Fruit fly (Drosophila melanogaster): Measurements from ENCODE around the gene Tango14.
A peak's percentile ranks its signal among the peaks of the same experiment; 100 is the strongest.

Gene Tango14

dm6 chr2L:1150554-1150953 is 7.9 kb upstream of the Tango14 start, which contains the start of the genes Tfb4 and Vps29 (continued):
- no peak for TF ChIP-seq CG12219 (GFP tag; optimal IDR thresholded peaks at IDR 0.05)
- TF ChIP-seq jumu (GFP tag; optimal IDR thresholded peaks at IDR 0.05) = peak; percentile 63
- no peak for TF ChIP-seq sd (tag; optimal IDR thresholded peaks at IDR 0.05)
- no peak for TF ChIP-seq Asciz (GFP tag; optimal IDR thresholded peaks at IDR 0.05)
- peak; percentile 86 for TF ChIP-seq unc-4 (GFP tag; IDR thresholded peaks at IDR 0.05; ENCODE audit: partially characterized antibody)
- peak; percentile 84 for TF ChIP-seq zfh2 (GFP tag; optimal IDR thresholded peaks at IDR 0.05)
- no peak for TF ChIP-seq CG18476 (GFP tag; optimal IDR thresholded peaks at IDR 0.05)
- peak; percentile 65; the same call in 2 of the 3 replicates for TF ChIP-seq Dbx (GFP tag; IDR thresholded peaks at IDR 0.05)
- no peak for TF ChIP-seq Sox100B (GFP tag; optimal IDR thresholded peaks at IDR 0.05)
- no peak for TF ChIP-seq CG30020 (tag; optimal IDR thresholded peaks at IDR 0.05)
- no peak for TF ChIP-seq CG43689 (GFP tag; IDR thresholded peaks at IDR 0.05)
- TF ChIP-seq CG30431 (GFP tag; optimal IDR thresholded peaks at IDR 0.05) = no peak
- no peak for TF ChIP-seq Nf-YA (GFP tag; IDR thresholded peaks at IDR 0.05)
- no peak for TF ChIP-seq sr (GFP tag; IDR thresholded peaks at IDR 0.05)
- no peak for TF ChIP-seq Hey (tag; optimal IDR thresholded peaks at IDR 0.05)
- TF ChIP-seq H2.0 (GFP tag; IDR thresholded peaks at IDR 0.05) = peak; percentile 46; the same call in 1 of the 2 replicates
- TF ChIP-seq CG9932 (GFP tag; IDR thresholded peaks at IDR 0.05) = peak; percentile 87
- peak; percentile 33; the same call in 1 of the 2 replicates for TF ChIP-seq CG17328 (GFP tag; IDR thresholded peaks at IDR 0.05)
- TF ChIP-seq CG4854 (GFP tag; optimal IDR thresholded peaks at IDR 0.05) = peak; percentile 21
- no peak for TF ChIP-seq so (GFP tag; IDR thresholded peaks at IDR 0.05)
- no peak for TF ChIP-seq Adf1 (GFP tag; IDR thresholded peaks at IDR 0.05)
- TF ChIP-seq maf-S (GFP tag; optimal IDR thresholded peaks at IDR 0.05) = peak; percentile 31
- no peak for TF ChIP-seq onecut (GFP tag; IDR thresholded peaks at IDR 0.05)
- TF ChIP-seq CG4730 (GFP tag; IDR thresholded peaks at IDR 0.05) = no peak
- TF ChIP-seq klu (GFP tag; IDR thresholded peaks at IDR 0.05) = no peak
- no peak for TF ChIP-seq croc (GFP tag; conservative IDR thresholded peaks at IDR 0.05)
- no peak for TF ChIP-seq lab (GFP tag; optimal IDR thresholded peaks at IDR 0.05)
- no peak for TF ChIP-seq CG6854 (GFP tag; optimal IDR thresholded peaks at IDR 0.05)
- no peak for TF ChIP-seq TFAM (GFP tag; optimal IDR thresholded peaks at IDR 0.05)
- peak; percentile 42 for TF ChIP-seq CG7271 (tag; optimal IDR thresholded peaks at IDR 0.05)
- TF ChIP-seq CG6813 (GFP tag; optimal IDR thresholded peaks at IDR 0.05) = no peak
- TF ChIP-seq CkIIα-i1 (GFP tag; IDR thresholded peaks at IDR 0.05) = no peak
- peak; percentile 98 for TF ChIP-seq zen2 (GFP tag; IDR thresholded peaks at IDR 0.05; ENCODE audit: partially characterized antibody)
- TF ChIP-seq D (optimal IDR thresholded peaks at IDR 0.05) = no peak
- TF ChIP-seq D (GFP tag; optimal IDR thresholded peaks at IDR 0.05) = no peak
- TF ChIP-seq h (optimal IDR thresholded peaks at IDR 0.05) = no peak
- no peak for TF ChIP-seq Nf-YC (tag; optimal IDR thresholded peaks at IDR 0.05)
- no peak for TF ChIP-seq CG2875 (GFP tag; optimal IDR thresholded peaks at IDR 0.05)
- TF ChIP-seq sna (GFP tag; IDR thresholded peaks at IDR 0.05; ENCODE audit: partially characterized antibody) = peak; percentile 89
- TF ChIP-seq Usf (GFP tag; optimal IDR thresholded peaks at IDR 0.05) = no peak
- TF ChIP-seq CG2116 (GFP tag; optimal IDR thresholded peaks at IDR 0.05) = peak; percentile 69
- no peak for TF ChIP-seq emc (GFP tag; optimal IDR thresholded peaks at IDR 0.05)
- TF ChIP-seq sug (tag; optimal IDR thresholded peaks at IDR 0.05) = no peak
- TF ChIP-seq al (GFP tag; IDR thresholded peaks at IDR 0.05) = peak; percentile 38; the same call in 1 of the 2 replicates
- peak; percentile 93 for TF ChIP-seq CG14860 (GFP tag; IDR thresholded peaks at IDR 0.05; ENCODE audit: partially characterized antibody)
- TF ChIP-seq CG8281 (tag; optimal IDR thresholded peaks at IDR 0.05) = no peak
- TF ChIP-seq CG6272 (GFP tag; IDR thresholded peaks at IDR 0.05) = peak; percentile 46; the same call in 1 of the 2 replicates
- TF ChIP-seq ci (GFP tag; IDR thresholded peaks at IDR 0.05) = peak; percentile 87
- TF ChIP-seq Pdp1 (GFP tag; optimal IDR thresholded peaks at IDR 0.05) = peak; percentile 53 to 58
- no peak for TF ChIP-seq CrebB (tag; optimal IDR thresholded peaks at IDR 0.05)
- TF ChIP-seq CG12071 (GFP tag; optimal IDR thresholded peaks at IDR 0.05) = no peak
- TF ChIP-seq CG13775 (GFP tag; optimal IDR thresholded peaks at IDR 0.05) = peak; percentile 9
